Fruit fly (Drosophila melanogaster) whole organism, embryonic: Measurements from ENCODE around the gene CG6425.

ENCODE experiments used
- ATbp ChIP-seq: fragments of 200-800 bp; sonication (Bioruptor generic); optimal IDR thresholded peaks from 2 replicates; lab custom pipeline; 2017; ENCODE audit warnings: missing biosample characterization, mild to moderate bottlenecking, missing genetic modification characterization, missing genetic modification reagents
- Aef1 ChIP-seq: fragments of 200-800 bp; sonication (Bioruptor generic); IDR thresholded peaks from 3 replicates; pipeline ENCODE4 v1.3.6; 2022; ENCODE audit warnings: missing biosample characterization, missing genetic modification characterization
- BtbVII ChIP-seq: fragments of 200-800 bp; sonication (Bioruptor generic); optimal IDR thresholded peaks from 3 replicates; lab custom pipeline; 2017; ENCODE audit warnings: missing biosample characterization, mild to moderate bottlenecking, missing genetic modification characterization
- CG10267 ChIP-seq: fragments of 200-800 bp; sonication (Bioruptor generic); optimal IDR thresholded peaks from 2 replicates; lab custom pipeline; 2018; ENCODE audit warnings: missing biosample characterization, mild to moderate bottlenecking, missing genetic modification characterization, moderate library complexity
- CG11560 ChIP-seq: fragments of 200-800 bp; sonication (Bioruptor generic); IDR thresholded peaks from 3 replicates; pipeline ENCODE4 v1.3.6; 2022; ENCODE audit warnings: missing biosample characterization, missing genetic modification characterization
- CG13123 ChIP-seq: fragments of 200-800 bp; sonication (Bioruptor generic); optimal IDR thresholded peaks from 2 replicates; lab custom pipeline; 2016; ENCODE audit warnings: missing biosample characterization, missing genetic modification characterization
- CG13894 ChIP-seq: fragments of 200-800 bp; sonication (Bioruptor generic); optimal IDR thresholded peaks from 3 replicates; lab custom pipeline; 2018; ENCODE audit warnings: missing biosample characterization, mild to moderate bottlenecking, missing genetic modification characterization, moderate library complexity
- CG15269 ChIP-seq: fragments of 200-800 bp; sonication (Bioruptor generic); optimal IDR thresholded peaks from 2 replicates; lab custom pipeline; 2018; ENCODE audit warnings: missing biosample characterization, mild to moderate bottlenecking, missing genetic modification characterization, moderate library complexity
- CG2120 ChIP-seq: fragments of 200-800 bp; sonication (Bioruptor generic); optimal IDR thresholded peaks from 3 replicates; lab custom pipeline; 2016; ENCODE audit warnings: missing biosample characterization, missing genetic modification characterization
- CG31388 ChIP-seq: fragments of 200-800 bp; sonication (Bioruptor generic); optimal IDR thresholded peaks from 2 replicates; lab custom pipeline; 2016; ENCODE audit warnings: missing biosample characterization, missing genetic modification characterization
- CG3281 ChIP-seq: fragments of 200-800 bp; sonication (Bioruptor generic); optimal IDR thresholded peaks from 3 replicates; lab custom pipeline; 2017; ENCODE audit warnings: missing biosample characterization, mild to moderate bottlenecking, missing genetic modification characterization
- CG34376 ChIP-seq: fragments of 200-800 bp; sonication (Bioruptor generic); optimal IDR thresholded peaks from 2 replicates; lab custom pipeline; 2018; ENCODE audit warnings: missing biosample characterization, mild to moderate bottlenecking, missing genetic modification characterization
- CG42726 ChIP-seq: fragments of 200-800 bp; sonication (Bioruptor generic); IDR thresholded peaks from 2 replicates; pipeline ENCODE4 v1.3.6; 2022; ENCODE audit warnings: missing biosample characterization, missing genetic modification characterization; ENCODE audit not compliant: partially characterized antibody
- CG4707 ChIP-seq: fragments of 200-800 bp; sonication (Bioruptor generic); optimal IDR thresholded peaks from 2 replicates; lab custom pipeline; 2018; ENCODE audit warnings: missing biosample characterization, mild to moderate bottlenecking, missing genetic modification characterization, moderate library complexity
- CG5245 ChIP-seq: fragments of 200-800 bp; sonication (Bioruptor generic); optimal IDR thresholded peaks from 3 replicates; lab custom pipeline; 2016; ENCODE audit warnings: missing biosample characterization, missing genetic modification characterization
- CG6791 ChIP-seq: fragments of 200-800 bp; sonication (Bioruptor generic); IDR thresholded peaks from 3 replicates; pipeline ENCODE4 v1.3.6; 2022; ENCODE audit warnings: missing biosample characterization, missing genetic modification characterization; ENCODE audit not compliant: partially characterized antibody
- CG8478 ChIP-seq: fragments of >200 bp; optimal IDR thresholded peaks from 2 replicates; lab custom pipeline; 2018
- Chrac-16 ChIP-seq: fragments of 200-800 bp; sonication (Bioruptor generic); optimal IDR thresholded peaks from 3 replicates; lab custom pipeline; 2016; ENCODE audit warnings: missing biosample characterization, missing genetic modification characterization
- H15 ChIP-seq: fragments of 200-800 bp; sonication (Bioruptor generic); IDR thresholded peaks from 3 replicates; pipeline ENCODE4 v1.3.6; 2022; ENCODE audit warnings: missing biosample characterization, missing genetic modification characterization
- Hr51 ChIP-seq, 2 experiments: fragments of 200-800 bp; sonication (Bioruptor generic); optimal IDR thresholded peaks; 2 replicates in 1 of 2; 3 replicates in 1 of 2; lab custom pipeline; 2016 to 2018; ENCODE audit warnings: missing biosample characterization in 2 of 2, missing genetic modification characterization in 2 of 2, mild to moderate bottlenecking in 1 of 2, moderate library complexity in 1 of 2
- Hr78 ChIP-seq, 2 experiments: fragments of 200-800 bp in 1 of 2; fragments of >200 bp in 1 of 2; sonication (Bioruptor generic) in 1 of 2; optimal IDR thresholded peaks; 2 replicates each; lab custom pipeline; 2017 to 2019; ENCODE audit warnings: missing biosample characterization in 2 of 2, missing genetic modification characterization in 2 of 2, mild to moderate bottlenecking in 1 of 2, moderate library complexity in 1 of 2
- Max ChIP-seq: fragments of 200-800 bp; sonication (Bioruptor generic); optimal IDR thresholded peaks from 2 replicates; lab custom pipeline; 2016; ENCODE audit warnings: missing biosample characterization, mild to moderate bottlenecking, missing genetic modification characterization
- Pdp1 ChIP-seq, 2 experiments: fragments of 200-800 bp; sonication (Bioruptor generic); optimal IDR thresholded peaks; 3 replicates each; lab custom pipeline; 2016; ENCODE audit warnings: missing biosample characterization in 2 of 2, missing genetic modification characterization in 2 of 2, mild to moderate bottlenecking in 1 of 2, moderate library complexity in 1 of 2
- Side ChIP-seq: fragments of 200-800 bp; sonication (Bioruptor generic); optimal IDR thresholded peaks from 2 replicates; lab custom pipeline; 2016; ENCODE audit warnings: missing biosample characterization, missing genetic modification characterization
- Tbp ChIP-seq: fragments of >200 bp; optimal IDR thresholded peaks from 2 replicates; lab custom pipeline; 2018; ENCODE audit warnings: missing biosample characterization, missing genetic modification characterization
- Usf ChIP-seq: fragments of 200-800 bp; sonication (Bioruptor generic); optimal IDR thresholded peaks from 2 replicates; lab custom pipeline; 2017; ENCODE audit warnings: missing genotype, missing biosample characterization, missing genetic modification characterization
- bsh ChIP-seq, 2 experiments: fragments of 200-800 bp; sonication (Bioruptor generic); optimal IDR thresholded peaks; 2 replicates each; lab custom pipeline; 2017 to 2018; ENCODE audit warnings: mild to moderate bottlenecking in 2 of 2, missing biosample characterization in 2 of 2, missing genetic modification characterization in 2 of 2, moderate library complexity in 1 of 2
- cad ChIP-seq: fragments of >200 bp; optimal IDR thresholded peaks from 2 replicates; lab custom pipeline; 2017; ENCODE audit warnings: missing biosample characterization, missing genetic modification characterization
- cas ChIP-seq: fragments of 200-800 bp; sonication (Bioruptor generic); IDR thresholded peaks from 2 replicates; pipeline ENCODE4 v1.3.6; 2022; ENCODE audit warnings: missing biosample characterization, missing genetic modification characterization
- chif ChIP-seq, 2 experiments: fragments of 200-800 bp; sonication (Bioruptor generic); optimal IDR thresholded peaks; 3 replicates each; lab custom pipeline; 2016; ENCODE audit warnings: missing biosample characterization in 2 of 2, missing genetic modification characterization in 2 of 2
- chm ChIP-seq: fragments of 200-800 bp; sonication (Bioruptor generic); IDR thresholded peaks from 2 replicates; pipeline ENCODE4 v1.3.6; 2022; ENCODE audit warnings: missing biosample characterization, missing genetic modification characterization
- corto ChIP-seq: fragments of 200-800 bp; sonication (Bioruptor generic); optimal IDR thresholded peaks from 2 replicates; lab custom pipeline; 2016; ENCODE audit warnings: missing biosample characterization, mild to moderate bottlenecking, missing genetic modification characterization, moderate library complexity
- crp ChIP-seq, 2 experiments: fragments of 200-800 bp; sonication (Bioruptor generic); optimal IDR thresholded peaks; 2 replicates in 1 of 2; 3 replicates in 1 of 2; lab custom pipeline; 2017; ENCODE audit warnings: missing biosample characterization in 2 of 2, missing genetic modification characterization in 2 of 2, mild to moderate bottlenecking in 1 of 2, moderate library complexity in 1 of 2
- hbn ChIP-seq: fragments of 200-800 bp; sonication (Bioruptor generic); IDR thresholded peaks from 2 replicates; pipeline ENCODE4 v1.3.6; 2022; ENCODE audit warnings: missing biosample characterization, missing genetic modification characterization; ENCODE audit not compliant: partially characterized antibody
- jing ChIP-seq: fragments of 200-800 bp; sonication (Bioruptor generic); optimal IDR thresholded peaks from 2 replicates; lab custom pipeline; 2018; ENCODE audit warnings: missing biosample characterization, mild to moderate bottlenecking, missing genetic modification characterization
- kay ChIP-seq: fragments of 200-800 bp; sonication (Bioruptor generic); optimal IDR thresholded peaks from 2 replicates; lab custom pipeline; 2016; ENCODE audit warnings: missing biosample characterization, missing genetic modification characterization
- lab ChIP-seq: fragments of 200-800 bp; sonication (Bioruptor generic); optimal IDR thresholded peaks from 3 replicates; lab custom pipeline; 2017; ENCODE audit warnings: missing biosample characterization, missing genetic modification characterization, mild to moderate bottlenecking, moderate library complexity, missing genetic modification reagents
- mam ChIP-seq: fragments of 200-800 bp; sonication (Bioruptor generic); optimal IDR thresholded peaks from 3 replicates; lab custom pipeline; 2016; ENCODE audit warnings: missing biosample characterization, missing genetic modification characterization
- nerfin-2 ChIP-seq: fragments of 200-800 bp; sonication (Bioruptor generic); IDR thresholded peaks from 2 replicates; pipeline ENCODE4 v1.3.6; 2022; ENCODE audit warnings: missing biosample characterization, missing genetic modification characterization; ENCODE audit not compliant: partially characterized antibody
- peb ChIP-seq: fragments of 200-800 bp; sonication (Bioruptor generic); IDR thresholded peaks from 2 replicates; pipeline ENCODE4 v1.3.6; 2022; ENCODE audit warnings: missing biosample characterization, missing genetic modification characterization
- rib ChIP-seq: fragments of 200-800 bp; sonication (Bioruptor generic); IDR thresholded peaks from 2 replicates; pipeline ENCODE4 v1.3.6; 2022; ENCODE audit warnings: missing biosample characterization, missing genetic modification characterization
- scrt ChIP-seq: fragments of 200-800 bp; sonication (Bioruptor generic); optimal IDR thresholded peaks from 2 replicates; lab custom pipeline; 2018; ENCODE audit warnings: missing biosample characterization, mild to moderate bottlenecking, missing genetic modification characterization, moderate library complexity
- sna ChIP-seq: fragments of 200-800 bp; sonication (Bioruptor generic); IDR thresholded peaks from 2 replicates; pipeline ENCODE4 v1.3.6; 2022; ENCODE audit warnings: missing biosample characterization, missing genetic modification characterization; ENCODE audit not compliant: partially characterized antibody
- toy ChIP-seq: fragments of 200-800 bp; sonication (Bioruptor generic); IDR thresholded peaks from 2 replicates; pipeline ENCODE4 v1.3.6; 2022; ENCODE audit warnings: missing biosample characterization, missing genetic modification characterization
- trem ChIP-seq: fragments of 200-800 bp; optimal IDR thresholded peaks from 3 replicates; lab custom pipeline; 2019; ENCODE audit warnings: missing biosample characterization, mild to moderate bottlenecking, missing genetic modification characterization, moderate library complexity
- unc-4 ChIP-seq: fragments of 200-800 bp; sonication (Bioruptor generic); IDR thresholded peaks from 2 replicates; pipeline ENCODE4 v1.3.6; 2022; ENCODE audit warnings: missing biosample characterization, missing genetic modification characterization; ENCODE audit not compliant: partially characterized antibody
- wek ChIP-seq: fragments of 200-800 bp; sonication (Bioruptor generic); optimal IDR thresholded peaks from 3 replicates; lab custom pipeline; 2018; ENCODE audit warnings: missing biosample characterization, mild to moderate bottlenecking, missing genetic modification characterization, moderate library complexity
- yki ChIP-seq: fragments of >200 bp; optimal IDR thresholded peaks from 3 replicates; lab custom pipeline; 2018
- zf30C ChIP-seq: fragments of 200-800 bp; sonication (Bioruptor generic); optimal IDR thresholded peaks from 3 replicates; lab custom pipeline; 2018; ENCODE audit warnings: missing biosample characterization, mild to moderate bottlenecking, missing genetic modification characterization

Gene CG6425

DNA sequence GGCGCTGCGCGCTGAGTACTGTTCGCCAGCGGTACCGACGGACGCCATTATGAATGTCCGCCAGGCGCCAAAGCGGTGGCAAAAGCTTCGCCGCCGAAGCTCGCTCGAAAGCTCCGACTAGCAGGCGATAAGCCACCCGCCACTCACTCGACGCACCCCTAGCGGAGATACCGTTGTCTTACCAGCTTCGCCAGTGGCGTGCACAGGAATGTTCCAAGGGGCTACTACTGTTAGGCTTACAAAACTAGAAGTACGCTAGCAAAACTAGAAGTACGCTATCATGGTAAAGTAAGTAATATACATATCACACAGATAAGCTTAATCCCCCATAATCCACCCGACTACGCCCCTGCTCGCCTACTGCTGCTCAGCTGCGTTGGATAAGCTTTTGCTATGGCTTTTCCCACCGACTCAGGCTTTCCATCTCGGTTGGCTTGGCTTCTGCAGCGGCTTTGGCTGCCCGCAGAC is 3.0 kb downstream of the CG6425 start, which contains the start of gene amon (continued):
- peak; percentile 86 for TF ChIP-seq Usf
- TF ChIP-seq CG42726 (GFP tag; lab: Robert Waterston, UW), result no peak
- TF ChIP-seq toy (GFP tag; lab: Robert Waterston, UW), result peak; percentile 97
- no peak for TF ChIP-seq sna (GFP tag; lab: Robert Waterston, UW)
- no peak for TF ChIP-seq yki (lab: Kevin White, UChicago)
- TF ChIP-seq CG4707 (GFP tag; lab: Kevin White, UChicago), result peak; percentile 83
- peak; percentile 100 for TF ChIP-seq CG34376 (GFP tag; lab: Kevin White, UChicago)
- peak; percentile 95 for TF ChIP-seq Max
- TF ChIP-seq CG31388 (GFP tag; lab: Kevin White, UChicago), result peak; percentile 94
- TF ChIP-seq CG6791 (GFP tag; lab: Robert Waterston, UW), result no peak
- TF ChIP-seq CG3281 (GFP tag; lab: Kevin White, UChicago), result peak; percentile 99
- TF ChIP-seq rib (GFP tag; lab: Robert Waterston, UW), result peak; percentile 99
- TF ChIP-seq jing, result peak; percentile 97
- TF ChIP-seq bsh (GFP tag; optimal IDR thresholded peaks at IDR 0.05; lab: Kevin White, UChicago), result peak in 1 of 2 experiments; percentile 92
- TF ChIP-seq trem (tag; lab: Kevin White, UChicago), result peak; percentile 69
- TF ChIP-seq nerfin-2 (GFP tag; lab: Robert Waterston, UW), result no peak
- TF ChIP-seq chif (GFP tag; optimal IDR thresholded peaks at IDR 0.05; lab: Kevin White, UChicago), result peak; percentile 97 to 98
- peak in 1 of 2 experiments; percentile 74 for TF ChIP-seq crp (GFP tag; optimal IDR thresholded peaks at IDR 0.05; lab: Kevin White, UChicago)
- TF ChIP-seq cas (GFP tag; lab: Robert Waterston, UW), result peak; percentile 98
- TF ChIP-seq hbn (GFP tag; lab: Robert Waterston, UW), result no peak
- peak; percentile 87 for TF ChIP-seq CG10267 (tag; lab: Kevin White, UChicago)
- TF ChIP-seq mam (GFP tag; lab: Kevin White, UChicago), result peak; percentile 100
- TF ChIP-seq kay (GFP tag; lab: Kevin White, UChicago), result peak; percentile 98
- no peak for TF ChIP-seq cad (GFP tag; lab: Kevin White, UChicago)
- peak; percentile 98 to 99 for TF ChIP-seq Pdp1 (GFP tag; optimal IDR thresholded peaks at IDR 0.05; lab: Kevin White, UChicago)
- TF ChIP-seq peb (GFP tag; lab: Robert Waterston, UW), result peak; percentile 96
- TF ChIP-seq lab (GFP tag; lab: Kevin White, UChicago), result peak; percentile 100
- TF ChIP-seq CG8478 (lab: Kevin White, UChicago), result no peak
- TF ChIP-seq unc-4 (GFP tag; lab: Robert Waterston, UW), result no peak
- TF ChIP-seq Side, result peak; percentile 99
- peak; percentile 99 for TF ChIP-seq CG13894
- peak; percentile 99 for TF ChIP-seq Aef1 (GFP tag; lab: Robert Waterston, UW)
- TF ChIP-seq Chrac-16 (GFP tag; lab: Kevin White, UChicago), result peak; percentile 97
- peak; percentile 98 for TF ChIP-seq H15 (GFP tag; lab: Robert Waterston, UW)
- no peak for TF ChIP-seq Tbp
- peak; percentile 100 for TF ChIP-seq CG2120 (GFP tag; lab: Kevin White, UChicago)
- peak; percentile 99 for TF ChIP-seq BtbVII (GFP tag; lab: Kevin White, UChicago)
- peak; percentile 94 for TF ChIP-seq wek (GFP tag; lab: Kevin White, UChicago)
- TF ChIP-seq Hr78 (GFP tag; optimal IDR thresholded peaks at IDR 0.05; lab: Kevin White, UChicago), result peak in 1 of 2 experiments; percentile 74
- no peak for TF ChIP-seq CG13123 (GFP tag; lab: Kevin White, UChicago)
- peak; percentile 61 for TF ChIP-seq corto
- peak; percentile 96 for TF ChIP-seq chm (GFP tag; lab: Robert Waterston, UW)
- peak; percentile 98 for TF ChIP-seq CG5245
- peak; percentile 33 for TF ChIP-seq zf30C (GFP tag; lab: Kevin White, UChicago)
- peak; percentile 99 for TF ChIP-seq ATbp (GFP tag; lab: Kevin White, UChicago)
- TF ChIP-seq CG15269 (tag; lab: Kevin White, UChicago), result peak; percentile 99
- peak; percentile 98 for TF ChIP-seq scrt (GFP tag; lab: Kevin White, UChicago)
- TF ChIP-seq CG11560 (tag; lab: Robert Waterston, UW), result peak; percentile 94
- peak; percentile 98 for TF ChIP-seq Hr51 (GFP tag; optimal IDR thresholded peaks at IDR 0.05; lab: Kevin White, UChicago)
